Fruit fly (Drosophila melanogaster): ENCODE results near the gene GluClalpha.

Gene GluClalpha

dm6 chr3R:19796835-19797234 lies 66.3 kb downstream of the GluClalpha start:
- no peak for TF ChIP-seq dsf (GFP tag; optimal IDR thresholded peaks at IDR 0.05; ENCODE audit: borderline replicate concordance)
- TF ChIP-seq Vsx2 (GFP tag; optimal IDR thresholded peaks at IDR 0.05; ENCODE audit: partially characterized antibody) = no peak
- no peak for TF ChIP-seq dmrt93B (GFP tag; optimal IDR thresholded peaks at IDR 0.05)
- TF ChIP-seq Hr83 (GFP tag; optimal IDR thresholded peaks at IDR 0.05; ENCODE audit: poor library complexity, severe bottlenecking) = no peak
- no peak for TF ChIP-seq CG9705 (GFP tag; optimal IDR thresholded peaks at IDR 0.05)
- TF ChIP-seq GATAd (GFP tag; optimal IDR thresholded peaks at IDR 0.05) = no peak
- TF ChIP-seq CG32264 (GFP tag; optimal IDR thresholded peaks at IDR 0.05) = no peak
- no peak for TF ChIP-seq Hnf4 (GFP tag; optimal IDR thresholded peaks at IDR 0.05)
- TF ChIP-seq Abd-B (GFP tag; optimal IDR thresholded peaks at IDR 0.05) = no peak
- TF ChIP-seq woc (GFP tag; optimal IDR thresholded peaks at IDR 0.05) = no peak
- no peak for TF ChIP-seq h (GFP tag; optimal IDR thresholded peaks at IDR 0.05)
- no peak for TF ChIP-seq psq (GFP tag; optimal IDR thresholded peaks at IDR 0.05)
- no peak for TF ChIP-seq dl (GFP tag; optimal IDR thresholded peaks at IDR 0.05; ENCODE audit: insufficient read depth in 1 of 2, partially characterized antibody in 2 of 2)
- no peak for TF ChIP-seq jim (GFP tag; optimal IDR thresholded peaks at IDR 0.05)
- TF ChIP-seq Rel (GFP tag; optimal IDR thresholded peaks at IDR 0.05) = no peak
- no peak for TF ChIP-seq Rel (tag; optimal IDR thresholded peaks at IDR 0.05)
- TF ChIP-seq brk (GFP tag; optimal IDR thresholded peaks at IDR 0.05) = no peak
- no peak for TF ChIP-seq fru (GFP tag; optimal IDR thresholded peaks at IDR 0.05)

DNA sequence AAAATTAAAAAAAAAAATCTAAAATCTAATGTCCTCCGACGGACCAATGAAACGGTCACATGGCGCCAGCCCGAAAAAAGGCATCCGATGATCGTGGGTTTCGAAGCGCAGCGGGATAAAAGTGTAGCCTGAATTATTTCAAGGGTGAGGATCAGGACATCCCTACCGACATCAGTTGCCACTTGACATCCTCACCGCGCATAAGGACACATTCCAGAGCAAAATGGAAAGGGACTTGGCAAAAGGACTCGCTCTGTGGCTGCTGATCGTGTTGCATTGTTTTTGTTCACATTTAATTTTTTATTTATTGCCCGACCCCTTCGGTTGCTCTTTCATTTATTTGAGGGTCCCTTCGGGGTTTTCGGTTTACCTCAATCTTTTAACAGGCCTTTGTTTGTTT lies 69.1 kb downstream of the GluClalpha start:
- no peak for TF ChIP-seq rgr (GFP tag; optimal IDR thresholded peaks at IDR 0.05)
- TF ChIP-seq Hr78 (GFP tag; optimal IDR thresholded peaks at IDR 0.05) = no peak
- no peak for TF ChIP-seq lola (GFP tag; optimal IDR thresholded peaks at IDR 0.05)
- TF ChIP-seq Hr83 (GFP tag; optimal IDR thresholded peaks at IDR 0.05; ENCODE audit: poor library complexity, severe bottlenecking) = no peak

- no peak for TF ChIP-seq Rel (GFP tag; optimal IDR thresholded peaks at IDR 0.05)
- TF ChIP-seq Rel (tag; optimal IDR thresholded peaks at IDR 0.05) = no peak
- no peak for TF ChIP-seq GATAd (GFP tag; optimal IDR thresholded peaks at IDR 0.05)
- no peak for TF ChIP-seq tai (GFP tag; optimal IDR thresholded peaks at IDR 0.05)
- TF ChIP-seq dmrt93B (GFP tag; optimal IDR thresholded peaks at IDR 0.05) = no peak
- no peak for TF ChIP-seq pan (optimal IDR thresholded peaks at IDR 0.05)
- no peak for TF ChIP-seq Vsx2 (GFP tag; optimal IDR thresholded peaks at IDR 0.05; ENCODE audit: partially characterized antibody)
- no peak for TF ChIP-seq OdsH (GFP tag; optimal IDR thresholded peaks at IDR 0.05)
- TF ChIP-seq Mio (GFP tag; optimal IDR thresholded peaks at IDR 0.05) = no peak
- no peak for TF ChIP-seq Myc (optimal IDR thresholded peaks at IDR 0.05)
- no peak for TF ChIP-seq lola (GFP tag; optimal IDR thresholded peaks at IDR 0.05)
- TF ChIP-seq woc (GFP tag; optimal IDR thresholded peaks at IDR 0.05) = no peak
- no peak for TF ChIP-seq h (GFP tag; optimal IDR thresholded peaks at IDR 0.05)
- TF ChIP-seq jim (GFP tag; optimal IDR thresholded peaks at IDR 0.05) = no peak
These were observed 71.2 kb downstream of the GluClalpha start for dm6 chr3R:19801752-19802151.

- TF ChIP-seq rgr (GFP tag; optimal IDR thresholded peaks at IDR 0.05) = no peak
- TF ChIP-seq ey (GFP tag; optimal IDR thresholded peaks at IDR 0.05) = no peak
- TF ChIP-seq GATAd (GFP tag; optimal IDR thresholded peaks at IDR 0.05) = no peak
- TF ChIP-seq CrebA (GFP tag; optimal IDR thresholded peaks at IDR 0.05; ENCODE audit: borderline replicate concordance) = peak; percentile 12
These were observed 72.0 kb downstream of the GluClalpha start for dm6 chr3R:19802508-19802907.

DNA sequence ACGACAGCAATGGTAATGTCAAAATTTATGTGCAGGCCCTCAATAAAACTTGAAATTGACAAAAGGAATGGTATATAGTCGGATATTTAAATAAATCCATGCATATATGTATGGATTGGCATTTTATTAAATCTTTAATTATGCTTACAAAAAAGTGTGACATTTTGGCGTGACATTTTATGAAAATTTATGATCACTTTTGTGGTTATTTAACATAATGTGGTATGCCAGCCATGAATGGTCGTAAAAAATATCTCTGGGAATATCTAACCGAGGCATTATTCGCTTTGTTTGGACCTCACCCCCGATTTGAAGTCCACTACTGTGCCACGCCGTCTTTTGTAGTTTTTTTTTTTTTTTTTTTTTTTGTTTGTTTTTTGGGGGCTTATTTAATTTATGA lies 73.0 kb downstream of the GluClalpha start:
- no peak for TF ChIP-seq CrebA (GFP tag; optimal IDR thresholded peaks at IDR 0.05; ENCODE audit: borderline replicate concordance)
- TF ChIP-seq HLH106 (tag; optimal IDR thresholded peaks at IDR 0.05) = no peak

DNA sequence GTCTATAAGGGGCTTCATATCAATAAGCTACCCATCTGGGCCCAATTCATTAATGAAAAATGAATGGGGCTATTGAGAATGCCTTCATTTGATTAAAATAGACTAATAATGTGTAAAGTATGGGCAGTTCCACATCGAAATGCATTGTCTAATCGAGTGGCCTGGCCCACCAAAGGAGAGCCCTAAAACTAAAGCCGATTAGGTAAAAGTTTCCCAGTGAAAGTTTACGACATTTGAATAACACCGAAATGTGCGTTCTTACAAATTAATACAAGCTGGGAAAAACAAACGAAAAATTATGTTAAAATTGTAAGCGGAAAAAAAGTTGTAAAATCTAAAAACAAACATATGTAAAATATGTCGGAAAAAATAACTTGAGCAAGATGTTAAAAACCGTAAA lies 74.4 kb downstream of the GluClalpha start:
- TF ChIP-seq lola (GFP tag; optimal IDR thresholded peaks at IDR 0.05) (no peak), brk (GFP tag; optimal IDR thresholded peaks at IDR 0.05) (no peak), Jra (GFP tag; optimal IDR thresholded peaks at IDR 0.05) (no peak), br (GFP tag; optimal IDR thresholded peaks at IDR 0.05) (no peak), ey (GFP tag; optimal IDR thresholded peaks at IDR 0.05) (no peak), HLH106 (tag; optimal IDR thresholded peaks at IDR 0.05) (no peak), psq (GFP tag; optimal IDR thresholded peaks at IDR 0.05) (no peak), fru (GFP tag; optimal IDR thresholded peaks at IDR 0.05) (no peak), dsf (GFP tag; optimal IDR thresholded peaks at IDR 0.05; ENCODE audit: borderline replicate concordance) (no peak), sv (GFP tag; optimal IDR thresholded peaks at IDR 0.05) (no peak), woc (GFP tag; optimal IDR thresholded peaks at IDR 0.05) (no peak), Abd-B (GFP tag; optimal IDR thresholded peaks at IDR 0.05) (no peak), CrebA (GFP tag; optimal IDR thresholded peaks at IDR 0.05; ENCODE audit: borderline replicate concordance) (no peak), OdsH (GFP tag; optimal IDR thresholded peaks at IDR 0.05) (no peak), Sp1 (GFP tag; optimal IDR thresholded peaks at IDR 0.05) (no peak)

All from whole organism, wandering third instar larva.